Fruit fly (Drosophila melanogaster): ENCODE results near the gene dpr19.

The dpr19 gene

DNA sequence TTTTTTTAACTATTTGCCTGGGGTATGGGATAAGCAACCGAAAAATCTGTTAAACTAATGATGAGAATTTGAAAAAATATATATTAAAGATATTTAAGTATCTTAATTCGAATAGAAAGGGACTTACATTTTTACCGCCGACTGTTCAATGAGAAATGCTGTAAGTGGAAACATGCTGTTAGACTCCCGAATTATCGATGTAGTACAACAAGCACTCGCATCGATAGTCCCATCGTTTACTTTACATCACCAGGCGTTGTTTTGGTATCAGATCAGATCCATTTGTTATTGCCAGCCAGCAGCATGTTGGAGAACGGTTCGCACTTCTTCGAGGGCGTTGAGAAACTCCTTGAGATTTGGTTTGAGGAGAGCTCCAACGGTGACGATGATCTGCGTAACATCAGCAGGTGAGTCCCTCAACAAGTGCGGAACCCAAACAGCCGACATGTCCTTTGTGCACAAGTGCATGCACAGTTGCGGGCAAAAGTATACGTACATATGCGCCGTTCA, 36.7 kb upstream of the dpr19 start, which contains the start of gene SamDC (continued):
- TF ChIP-seq Hmr (GFP tag; optimal IDR thresholded peaks at IDR 0.05) (peak; percentile 75), Hand (GFP tag; optimal IDR thresholded peaks at IDR 0.05) (no peak), Dip2 (GFP tag; IDR thresholded peaks at IDR 0.05) (no peak), H2.0 (GFP tag; IDR thresholded peaks at IDR 0.05) (no peak), bcd (GFP tag; optimal IDR thresholded peaks at IDR 0.05) (no peak), CG17361 (GFP tag; IDR thresholded peaks at IDR 0.05) (peak; percentile 4), chm (GFP tag; IDR thresholded peaks at IDR 0.05) (no peak; the same call in 1 of the 2 replicates), sr (GFP tag; IDR thresholded peaks at IDR 0.05) (no peak), ci (GFP tag; IDR thresholded peaks at IDR 0.05) (peak; percentile 66; the same call in 2 of the 3 replicates), CG9876 (GFP tag; optimal IDR thresholded peaks at IDR 0.05) (no peak), wor (GFP tag; IDR thresholded peaks at IDR 0.05) (no peak), CG3065 (GFP tag; optimal IDR thresholded peaks at IDR 0.05) (no peak), mirr (GFP tag; optimal IDR thresholded peaks at IDR 0.05) (peak; percentile 47), Bdp1 (GFP tag; optimal IDR thresholded peaks at IDR 0.05) (no peak), hbn (GFP tag; IDR thresholded peaks at IDR 0.05; ENCODE audit: partially characterized antibody) (peak; percentile 54), al (GFP tag; IDR thresholded peaks at IDR 0.05) (0 out of 2 replicates have a peak, but pooled peaks have one; percentile 21), CG1024 (GFP tag; IDR thresholded peaks at IDR 0.05) (peak; percentile 95), CG7357 (GFP tag; IDR thresholded peaks at IDR 0.05) (peak; percentile 96), CG6254 (GFP tag; optimal IDR thresholded peaks at IDR 0.05) (no peak), h (optimal IDR thresholded peaks at IDR 0.05) (no peak), CG7839 (tag; optimal IDR thresholded peaks at IDR 0.05) (peak; percentile 52), HmgZ (tag; optimal IDR thresholded peaks at IDR 0.05) (peak; percentile 59), HHEX (GFP tag; optimal IDR thresholded peaks at IDR 0.05) (peak; percentile 48), CG11560 (tag; IDR thresholded peaks at IDR 0.05) (no peak), wek (GFP tag; optimal IDR thresholded peaks at IDR 0.05) (peak; percentile 13), CG7556 (GFP tag; optimal IDR thresholded peaks at IDR 0.05) (peak; percentile 21), Eip74EF (GFP tag; optimal IDR thresholded peaks at IDR 0.05) (peak in 1 of 2 experiments; percentile 94), CG2712 (tag; optimal IDR thresholded peaks at IDR 0.05) (peak; percentile 53), Usf (GFP tag; optimal IDR thresholded peaks at IDR 0.05) (no peak), CG8765 (GFP tag; IDR thresholded peaks at IDR 0.05) (no peak), CG17385 (GFP tag; optimal IDR thresholded peaks at IDR 0.05) (peak; percentile 48), cad (GFP tag; optimal IDR thresholded peaks at IDR 0.05) (no peak), CG9215 (GFP tag; IDR thresholded peaks at IDR 0.05) (no peak), CG7271 (tag; optimal IDR thresholded peaks at IDR 0.05) (no peak), CG7786 (GFP tag; optimal IDR thresholded peaks at IDR 0.05) (peak; percentile 16), CG17186 (GFP tag; optimal IDR thresholded peaks at IDR 0.05) (no peak), CG31365 (tag; optimal IDR thresholded peaks at IDR 0.05) (no peak), Sin3A (optimal IDR thresholded peaks at IDR 0.05) (peak; percentile 10), CG11085 (GFP tag; IDR thresholded peaks at IDR 0.05) (no peak), NK7.1 (GFP tag; optimal IDR thresholded peaks at IDR 0.05) (peak; percentile 27), CG10366 (GFP tag; IDR thresholded peaks at IDR 0.05) (no peak; the same call in 1 of the 2 replicates), corto (GFP tag; optimal IDR thresholded peaks at IDR 0.05) (peak; percentile 19), CG2875 (GFP tag; optimal IDR thresholded peaks at IDR 0.05) (no peak), CG11695 (GFP tag; IDR thresholded peaks at IDR 0.05) (0 out of 3 replicates have a peak, but pooled peaks have one; percentile 39), p53 (GFP tag; optimal IDR thresholded peaks at IDR 0.05) (no peak), kay (GFP tag; optimal IDR thresholded peaks at IDR 0.05) (no peak), CG32532 (GFP tag; IDR thresholded peaks at IDR 0.05) (peak; percentile 42; the same call in 1 of the 2 replicates), Hr39 (optimal IDR thresholded peaks at IDR 0.05) (no peak), CG3163 (GFP tag; optimal IDR thresholded peaks at IDR 0.05) (no peak), hth (optimal IDR thresholded peaks at IDR 0.05) (no peak), ken (GFP tag; IDR thresholded peaks at IDR 0.05) (no peak), wdn (GFP tag; IDR thresholded peaks at IDR 0.05) (no peak), CG18764 (GFP tag; optimal IDR thresholded peaks at IDR 0.05) (peak; percentile 5)
